Worm (Caenorhabditis elegans): ENCODE measurements around the gene ule-5.

Gene ule-5

ce11 chrX:11924158-11924557 lies 41.2 kb downstream of the ule-5 start, which contains the start of gene F55G7.1 (continued):
- no peak for TF ChIP-seq hlh-17 (GFP tag; optimal IDR thresholded peaks at IDR 0.05; ENCODE audit: borderline replicate concordance)
- no peak for TF ChIP-seq pag-3 (tag; optimal IDR thresholded peaks at IDR 0.05; ENCODE audit: borderline replicate concordance, insufficient read depth)
- TF ChIP-seq sptf-1 (tag; optimal IDR thresholded peaks at IDR 0.05), result no peak
- TF ChIP-seq ztf-4 (tag; optimal IDR thresholded peaks at IDR 0.05), result peak; percentile 31
- TF ChIP-seq elt-2 (tag; optimal IDR thresholded peaks at IDR 0.05), result no peak
- TF ChIP-seq fkh-8 (tag; optimal IDR thresholded peaks at IDR 0.05), result no peak
- no peak for TF ChIP-seq fkh-10 (GFP tag; optimal IDR thresholded peaks at IDR 0.05)
- peak; percentile 66 for TF ChIP-seq rnt-1 (tag; optimal IDR thresholded peaks at IDR 0.05)
- no peak for TF ChIP-seq sup-37 (GFP tag; optimal IDR thresholded peaks at IDR 0.05)
- no peak for TF ChIP-seq nhr-237 (tag; optimal IDR thresholded peaks at IDR 0.05)
- peak; percentile 32 for TF ChIP-seq blmp-1 (tag; optimal IDR thresholded peaks at IDR 0.05)
- no peak for TF ChIP-seq zag-1 (tag; optimal IDR thresholded peaks at IDR 0.05)
- TF ChIP-seq nhr-84 (tag; optimal IDR thresholded peaks at IDR 0.05), result no peak
- no peak for TF ChIP-seq pqm-1 (tag; optimal IDR thresholded peaks at IDR 0.05)
- no peak for TF ChIP-seq mab-9 (GFP tag; IDR thresholded peaks at IDR 0.05)
- TF ChIP-seq ceh-88 (GFP tag; IDR thresholded peaks at IDR 0.05), result no peak
- no peak for TF ChIP-seq nhr-11 (tag; optimal IDR thresholded peaks at IDR 0.05)
- no peak for TF ChIP-seq mef-2 (tag; optimal IDR thresholded peaks at IDR 0.05)
- TF ChIP-seq nhr-77 (tag; optimal IDR thresholded peaks at IDR 0.05), result peak; percentile 3
- TF ChIP-seq isw-1 (GFP tag; IDR thresholded peaks at IDR 0.05), result no peak
- TF ChIP-seq grh-1 (GFP tag; IDR thresholded peaks at IDR 0.05), result no peak
- TF ChIP-seq fos-1 (tag; optimal IDR thresholded peaks at IDR 0.05), result no peak
- no peak for TF ChIP-seq unc-30 (tag; optimal IDR thresholded peaks at IDR 0.05)
- no peak for TF ChIP-seq aly-2 (tag; optimal IDR thresholded peaks at IDR 0.05)
- no peak for TF ChIP-seq lin-15B (tag; optimal IDR thresholded peaks at IDR 0.05)
- no peak for TF ChIP-seq ama-1 (optimal IDR thresholded peaks at IDR 0.05)
- TF ChIP-seq pax-3 (tag; optimal IDR thresholded peaks at IDR 0.05), result no peak
- TF ChIP-seq unc-86 (tag; optimal IDR thresholded peaks at IDR 0.05), result no peak
- TF ChIP-seq lin-13 (GFP tag; optimal IDR thresholded peaks at IDR 0.05), result no peak
- TF ChIP-seq C04F5.9 (tag; optimal IDR thresholded peaks at IDR 0.05), result no peak
- TF ChIP-seq nhr-85 (tag), result peak; percentile 75
- TF ChIP-seq egl-27 (tag; optimal IDR thresholded peaks at IDR 0.05), result no peak
- peak; percentile 51 for TF ChIP-seq lin-14 (GFP tag; optimal IDR thresholded peaks at IDR 0.05)
- no peak for TF ChIP-seq efl-3 (GFP tag; optimal IDR thresholded peaks at IDR 0.05)
- peak; percentile 34 to 37 for TF ChIP-seq efl-1 (optimal IDR thresholded peaks at IDR 0.05)
- TF ChIP-seq efl-1 (GFP tag; optimal IDR thresholded peaks at IDR 0.05 in 1 of 2), result peak in 1 of 2 experiments; percentile 72
- peak; percentile 77 for TF ChIP-seq nhr-47 (tag; optimal IDR thresholded peaks at IDR 0.05)
- peak; percentile 52 for TF ChIP-seq nhr-20 (tag; optimal IDR thresholded peaks at IDR 0.05)
- TF ChIP-seq elt-3 (tag; optimal IDR thresholded peaks at IDR 0.05), result peak in 4 of 6 experiments; percentile 23 to 38 (median 26)
- no peak for TF ChIP-seq C34B4.2 (tag; optimal IDR thresholded peaks at IDR 0.05)
- TF ChIP-seq dpl-1 (GFP tag; optimal IDR thresholded peaks at IDR 0.05), result no peak

DNA sequence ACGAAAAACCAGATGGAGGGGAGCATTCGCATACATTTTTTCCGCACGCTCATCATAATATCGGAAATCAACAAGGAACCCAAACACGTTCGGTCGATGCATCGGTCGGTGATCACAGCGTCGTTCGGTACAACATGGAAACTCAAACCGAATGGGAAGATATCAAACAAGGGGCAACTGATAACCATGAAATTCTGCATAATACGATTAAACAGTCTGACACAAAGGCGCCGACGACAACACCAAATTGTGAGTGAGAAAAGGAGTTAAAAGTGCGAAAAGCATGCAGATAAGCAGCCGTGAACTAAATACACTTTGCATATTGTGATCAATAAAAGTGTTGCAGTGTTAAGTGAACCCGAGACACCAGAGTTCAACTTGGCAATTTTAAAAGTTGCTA lies 42.3 kb downstream of the ule-5 start:
- no peak for TF ChIP-seq pag-3 (tag; optimal IDR thresholded peaks at IDR 0.05; ENCODE audit: borderline replicate concordance, insufficient read depth)
- TF ChIP-seq isw-1 (GFP tag; IDR thresholded peaks at IDR 0.05), result no peak
- no peak for TF ChIP-seq elt-3 (tag; optimal IDR thresholded peaks at IDR 0.05)
- no peak for TF ChIP-seq snu-23 (GFP tag; optimal IDR thresholded peaks at IDR 0.05)
- TF ChIP-seq zag-1 (tag; optimal IDR thresholded peaks at IDR 0.05), result no peak
- no peak for TF ChIP-seq nhr-76 (tag; optimal IDR thresholded peaks at IDR 0.05)
- no peak for TF ChIP-seq unc-86 (tag; optimal IDR thresholded peaks at IDR 0.05)
- no peak for TF ChIP-seq mdl-1 (tag; optimal IDR thresholded peaks at IDR 0.05)
- TF ChIP-seq grh-1 (GFP tag; IDR thresholded peaks at IDR 0.05), result no peak
- TF ChIP-seq nhr-19 (GFP tag; conservative IDR thresholded peaks at IDR 0.05), result no peak
- TF ChIP-seq C04F5.9 (tag; optimal IDR thresholded peaks at IDR 0.05), result no peak
- no peak for TF ChIP-seq ceh-8 (GFP tag; optimal IDR thresholded peaks at IDR 0.05)
- no peak for TF ChIP-seq ama-1 (optimal IDR thresholded peaks at IDR 0.05)
- no peak for TF ChIP-seq ces-1 (GFP tag; optimal IDR thresholded peaks at IDR 0.05)

All from whole organism, L1 larva.